Fruit fly (Drosophila melanogaster): ENCODE measurements around the gene TAF1B.

Gene TAF1B

DNA sequence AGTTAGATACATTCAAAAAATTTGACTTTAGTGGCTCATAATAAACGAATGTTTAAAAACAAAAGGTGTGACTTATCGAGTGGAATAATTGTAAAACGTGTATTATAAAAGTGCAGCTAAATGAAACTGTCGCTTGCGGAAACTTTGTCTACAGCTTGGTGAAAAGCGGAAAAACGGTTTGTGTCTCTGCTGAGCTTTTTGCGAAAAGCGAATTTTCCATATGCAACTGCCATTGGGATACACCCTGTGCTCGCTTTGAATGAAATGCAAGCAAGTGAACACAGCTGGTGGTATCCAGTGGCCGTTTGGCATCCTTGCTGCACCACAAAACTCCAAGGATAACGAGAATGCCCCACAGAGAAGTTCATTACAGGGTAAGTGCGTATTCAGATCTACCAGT lies 53.1 kb downstream of the TAF1B start:
- no peak for TF ChIP-seq Hr3 (GFP tag; optimal IDR thresholded peaks at IDR 0.05)
- no peak for TF ChIP-seq CG7745 (tag; optimal IDR thresholded peaks at IDR 0.05)
- TF ChIP-seq CG6254 (GFP tag; optimal IDR thresholded peaks at IDR 0.05), result peak; percentile 94
- TF ChIP-seq CG1233 (GFP tag; optimal IDR thresholded peaks at IDR 0.05), result no peak
- TF ChIP-seq Med (GFP tag), result peak; percentile 8
- no peak for TF ChIP-seq dati (GFP tag; IDR thresholded peaks at IDR 0.05)
- no peak for TF ChIP-seq sna (GFP tag; IDR thresholded peaks at IDR 0.05; ENCODE audit: partially characterized antibody)
- no peak for TF ChIP-seq eyg (GFP tag; optimal IDR thresholded peaks at IDR 0.05)
- TF ChIP-seq CG10431 (GFP tag; optimal IDR thresholded peaks at IDR 0.05), result no peak
- no peak for TF ChIP-seq ci (GFP tag; IDR thresholded peaks at IDR 0.05)
- no peak for TF ChIP-seq Trl (optimal IDR thresholded peaks at IDR 0.05)
- no peak for TF ChIP-seq Trl (GFP tag; optimal IDR thresholded peaks at IDR 0.05)
- peak; percentile 76 for TF ChIP-seq CTCF (GFP tag; optimal IDR thresholded peaks at IDR 0.05)
- no peak for TF ChIP-seq CG13894 (tag; optimal IDR thresholded peaks at IDR 0.05)
- TF ChIP-seq CG4328 (GFP tag; optimal IDR thresholded peaks at IDR 0.05), result no peak
- no peak for TF ChIP-seq HmgD (GFP tag; optimal IDR thresholded peaks at IDR 0.05)
- TF ChIP-seq CG2199 (GFP tag; IDR thresholded peaks at IDR 0.05), result 0 out of 3 replicates have a peak, but pooled peaks have one; percentile 12
- TF ChIP-seq crc (GFP tag; optimal IDR thresholded peaks at IDR 0.05), result no peak
- no peak for TF ChIP-seq Usf (GFP tag; optimal IDR thresholded peaks at IDR 0.05)
- no peak for TF ChIP-seq Dbx (GFP tag; IDR thresholded peaks at IDR 0.05)
- TF ChIP-seq CG11695 (GFP tag; IDR thresholded peaks at IDR 0.05), result no peak
- no peak for TF ChIP-seq CG15269 (tag; optimal IDR thresholded peaks at IDR 0.05)
- no peak for TF ChIP-seq Ets65A (GFP tag)
- TF ChIP-seq ro (GFP tag; IDR thresholded peaks at IDR 0.05), result no peak
- no peak for TF ChIP-seq Lhr (GFP tag; optimal IDR thresholded peaks at IDR 0.05)
- TF ChIP-seq CG31388 (GFP tag; optimal IDR thresholded peaks at IDR 0.05), result no peak
- TF ChIP-seq chinmo (GFP tag; IDR thresholded peaks at IDR 0.05; ENCODE audit: partially characterized antibody), result 0 out of 4 replicates have a peak, but pooled peaks have one; percentile 15
- TF ChIP-seq NfI (GFP tag; optimal IDR thresholded peaks at IDR 0.05), result no peak
- no peak for TF ChIP-seq CG6272 (GFP tag; IDR thresholded peaks at IDR 0.05)
